Fruit fly (Drosophila melanogaster) ovary, adult (tissue): Measurements from ENCODE around the gene CG16957.
A peak's percentile ranks its signal among the peaks of the same experiment; 100 is the strongest.

ENCODE experiments used
- CG17801 ChIP-seq: fragments of 200-800 bp; optimal IDR thresholded peaks from 2 replicates; lab custom pipeline; 2019; ENCODE audit warnings: missing biosample characterization, mild to moderate bottlenecking, missing genetic modification characterization, moderate library complexity; ENCODE audit not compliant: partially characterized antibody

CG16957 gene

DNA sequence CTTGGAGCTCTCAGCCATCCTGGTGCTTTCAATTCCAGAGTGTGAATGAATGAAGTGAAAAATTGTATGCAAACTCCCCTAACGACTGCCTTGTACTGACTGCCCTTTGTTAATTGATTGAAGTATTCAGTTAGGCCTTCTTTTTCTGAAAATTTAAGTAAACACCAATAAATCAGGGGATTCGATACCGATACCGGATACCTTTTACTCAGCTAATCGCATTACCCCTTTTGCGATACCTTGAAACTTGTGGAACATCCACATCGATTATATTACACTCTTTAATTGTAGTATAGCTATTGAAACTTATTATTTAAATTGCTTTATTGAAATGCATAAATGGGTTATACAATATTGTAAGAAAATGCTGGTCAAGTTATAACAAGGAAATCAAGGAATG lies at the start of gene CG16957:
CG16957 (minus strand) TSS at position 101 of the 400 bp plus-strand sequence.
- TF ChIP-seq CG17801 (GFP tag; lab: Kevin White, UChicago) = no peak

DNA sequence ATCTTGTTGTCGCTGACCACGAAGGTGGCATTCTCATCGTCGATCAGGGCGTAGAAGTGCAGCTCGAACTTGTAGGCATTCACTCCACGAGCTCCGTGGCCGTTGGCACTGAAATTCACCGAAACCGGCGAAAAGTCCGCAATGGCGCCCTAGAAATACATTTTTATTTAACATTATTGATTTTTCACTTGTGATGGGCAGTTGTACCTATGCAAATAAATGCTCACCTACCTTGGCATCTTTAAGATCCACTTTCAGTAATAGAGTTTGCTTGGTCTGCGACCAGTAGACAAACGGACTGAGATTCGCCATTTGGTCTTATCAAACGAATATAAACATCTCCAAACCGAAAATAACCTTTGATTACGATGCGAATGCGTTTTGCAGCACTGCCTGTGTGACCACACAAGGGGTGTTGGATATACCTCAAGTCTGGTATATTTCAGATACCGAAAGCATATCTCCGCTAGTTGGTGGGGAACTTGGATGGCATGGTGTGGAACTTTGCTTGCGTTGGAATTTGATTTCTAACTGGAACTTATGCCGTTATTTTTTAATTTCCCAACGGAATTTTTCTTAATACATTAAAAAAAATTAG lies 49.4 kb upstream of the CG16957 start, which contains the start of gene Hacd2:
Hacd2 (minus strand) TSS at position 403 of the 598 bp plus-strand sequence.
- peak; percentile 21 for TF ChIP-seq CG17801 (GFP tag; lab: Kevin White, UChicago)

DNA sequence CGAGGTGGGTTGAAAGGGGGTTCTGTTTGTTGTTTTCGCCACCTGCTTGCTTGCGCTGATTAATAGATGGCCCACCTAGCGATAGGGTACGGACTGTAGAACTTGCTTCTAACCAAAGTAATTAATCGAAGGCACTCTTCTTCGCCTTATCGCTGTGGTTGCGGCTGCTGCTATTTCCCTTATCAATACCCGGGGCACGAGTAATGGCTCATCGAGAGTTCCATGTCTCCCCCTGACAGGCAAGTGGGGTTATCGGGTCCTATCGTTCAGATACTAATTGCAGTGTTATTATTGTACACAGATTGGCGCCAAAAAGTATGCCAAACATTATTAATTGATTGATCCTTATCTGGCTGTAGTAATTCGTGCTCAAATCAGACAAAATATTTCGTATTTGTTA lies 40.8 kb upstream of the CG16957 start:
- TF ChIP-seq CG17801 (GFP tag; lab: Kevin White, UChicago) = no peak

DNA sequence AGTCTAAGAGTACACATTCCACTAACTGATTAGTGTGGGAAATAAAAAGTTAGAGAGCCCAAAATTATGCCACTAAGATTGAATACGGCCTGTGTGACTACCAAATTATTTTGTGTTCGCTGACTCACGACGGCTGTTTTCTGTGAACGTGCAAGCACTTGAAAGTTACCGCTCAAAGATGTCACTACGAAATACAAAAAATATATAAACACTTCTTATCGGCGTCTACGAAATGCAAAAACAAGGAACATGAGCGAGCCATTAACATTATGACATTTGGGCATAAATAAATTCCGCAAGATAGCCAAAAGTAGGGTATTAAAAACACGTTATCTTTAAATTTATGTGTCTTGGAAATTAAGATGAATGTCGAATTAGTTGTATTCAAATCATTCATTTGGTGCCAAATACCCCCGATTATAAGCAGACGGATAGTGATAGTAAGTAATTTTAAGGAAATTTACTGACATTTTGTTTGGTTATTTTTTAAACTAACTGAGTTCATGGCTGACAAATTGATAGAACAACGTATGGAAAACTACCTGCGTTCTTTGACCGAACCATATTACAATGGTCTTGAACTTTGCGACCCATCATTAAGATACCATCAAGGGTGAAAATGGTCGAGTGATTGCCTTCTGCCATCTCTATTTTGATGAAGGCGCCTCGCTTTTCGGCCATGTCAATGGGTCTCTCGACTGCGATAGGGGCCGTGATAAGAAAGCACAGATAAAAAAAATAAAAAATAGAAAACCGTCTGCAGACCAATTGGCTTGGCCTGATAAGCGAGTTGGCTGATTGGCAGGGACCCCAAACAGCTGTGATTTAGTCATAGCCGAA lies 39.0 kb upstream of the CG16957 start, which contains the start of gene Tehao:
Tehao (plus strand) TSS at position 828 of the 840 bp plus-strand sequence.
- TF ChIP-seq CG17801 (GFP tag; lab: Kevin White, UChicago) = no peak

DNA sequence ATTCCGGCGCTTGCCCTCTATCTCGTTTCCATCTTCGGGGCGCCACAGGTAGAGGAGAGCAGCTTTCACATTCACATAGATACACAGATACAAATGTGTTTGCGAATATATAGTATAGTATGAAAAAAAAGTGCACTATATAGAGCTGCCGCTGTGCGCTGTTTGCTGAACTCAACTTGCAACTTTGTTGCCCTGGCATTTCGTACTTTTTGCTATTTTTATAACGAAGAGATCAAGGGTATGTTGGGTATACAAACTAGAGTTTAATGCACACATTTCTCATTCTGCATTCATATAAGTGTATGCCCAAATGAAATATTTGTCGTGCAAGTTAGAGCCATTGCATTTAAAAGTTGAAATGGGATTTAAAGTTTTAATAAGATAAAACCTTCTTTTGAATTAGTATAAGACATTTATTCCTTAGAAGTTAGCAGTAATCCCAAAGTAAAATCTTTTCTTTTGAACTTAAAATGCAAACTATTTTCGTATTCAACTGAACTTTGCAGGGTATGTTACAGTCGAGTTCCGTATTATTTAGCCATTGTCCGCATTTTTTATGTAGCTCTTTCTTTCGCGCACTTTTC lies 35.0 kb upstream of the CG16957 start:
- no peak for TF ChIP-seq CG17801 (GFP tag; lab: Kevin White, UChicago)

DNA sequence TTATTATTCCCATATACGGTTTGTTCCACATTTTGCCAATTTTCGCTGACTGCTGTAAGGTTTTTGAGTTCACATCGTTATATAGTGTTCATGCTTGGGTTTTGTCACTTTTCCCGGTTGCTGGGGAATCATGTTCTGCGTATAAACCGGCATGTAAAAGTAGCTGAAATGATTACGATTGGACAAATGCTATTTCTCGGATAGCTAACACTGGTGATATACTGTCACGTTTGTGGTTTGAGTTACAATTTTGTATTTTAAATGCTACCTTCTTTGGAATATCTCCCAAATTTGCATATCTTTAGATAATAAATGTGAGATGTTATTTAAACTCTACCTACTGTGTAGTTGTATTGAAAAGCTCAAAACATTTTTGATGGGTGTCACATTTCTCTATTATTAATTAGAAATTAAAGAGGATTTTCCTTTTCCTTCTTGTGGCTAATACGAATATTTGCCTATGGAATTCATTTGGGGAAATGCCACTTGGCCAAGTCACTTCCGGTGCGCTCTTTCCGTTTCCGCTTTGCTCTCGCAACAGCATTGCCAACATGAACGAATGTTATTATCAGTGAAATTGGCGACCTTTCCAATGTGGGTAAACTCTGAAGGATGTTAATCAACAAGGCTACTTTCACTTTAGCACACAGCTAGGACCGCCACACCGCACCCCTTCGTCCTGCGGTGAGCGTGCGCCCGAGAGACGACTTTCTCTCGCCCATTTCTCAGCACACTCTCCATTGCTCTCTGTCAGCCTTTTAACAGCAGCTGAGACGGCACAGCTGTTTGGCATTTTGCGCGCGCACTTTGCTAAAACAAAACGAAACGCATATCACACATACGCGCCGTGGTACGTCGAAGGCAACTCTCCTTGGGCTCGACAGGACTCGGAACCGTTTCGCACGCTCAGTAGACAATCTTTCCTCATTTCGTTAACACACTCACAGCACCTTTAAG lies 18.8 kb upstream of the CG16957 start, which contains the start of the genes CG16956, CG42784 and CG43850:
CG16956 (minus strand) TSS at position 51 of the 957 bp plus-strand sequence.
CG42784 (plus strand) TSS at position 907 of the 957 bp plus-strand sequence.
CG43850 (plus strand) TSS at position 907 of the 957 bp plus-strand sequence.
- no peak for TF ChIP-seq CG17801 (GFP tag; lab: Kevin White, UChicago)

DNA sequence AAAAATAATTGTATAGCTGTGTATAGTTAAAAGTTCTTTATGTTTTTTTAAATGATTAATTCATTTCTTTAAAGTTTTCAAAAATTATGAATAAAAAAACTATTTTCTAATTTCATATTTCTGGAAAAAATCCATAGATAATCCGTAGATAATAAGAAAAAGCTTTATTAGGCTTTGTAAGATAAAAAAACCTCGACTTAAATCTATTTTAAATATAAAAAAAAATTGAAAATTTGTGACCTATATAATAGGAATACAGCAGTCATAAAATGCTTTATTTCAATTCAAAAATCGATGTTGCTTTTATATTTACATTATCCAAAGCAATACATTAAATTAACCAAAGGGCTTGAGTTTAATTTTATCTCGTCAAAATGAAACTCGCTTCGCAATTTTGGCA lies 16.2 kb upstream of the CG16957 start, which contains the start of gene Flad2:
Flad2 (plus strand) TSS at position 301 of the 400 bp plus-strand sequence.
- TF ChIP-seq CG17801 (GFP tag; lab: Kevin White, UChicago) = no peak

DNA sequence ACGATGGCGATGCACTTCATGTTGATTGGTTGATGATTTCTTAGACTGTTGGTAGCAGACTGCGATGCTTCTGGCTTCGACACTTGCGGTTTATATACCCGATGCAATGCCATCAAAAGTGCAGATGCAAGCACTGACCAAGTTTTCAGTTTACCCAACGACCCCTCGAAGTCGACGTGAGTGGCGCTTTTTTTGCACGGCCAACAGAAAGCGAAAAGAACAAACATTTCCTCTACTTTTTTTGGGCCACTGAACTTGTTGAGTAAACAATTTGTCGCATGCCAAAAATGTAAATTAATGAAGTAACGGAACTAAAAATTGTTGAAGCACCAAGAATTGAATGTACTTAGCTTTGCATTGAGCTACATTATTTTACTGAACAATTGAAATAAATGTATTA lies 15.6 kb upstream of the CG16957 start, which contains the start of gene Vm34Ca:
Vm34Ca (minus strand) TSS at position 66 of the 400 bp plus-strand sequence.
- TF ChIP-seq CG17801 (GFP tag; lab: Kevin White, UChicago) = peak; percentile 68

DNA sequence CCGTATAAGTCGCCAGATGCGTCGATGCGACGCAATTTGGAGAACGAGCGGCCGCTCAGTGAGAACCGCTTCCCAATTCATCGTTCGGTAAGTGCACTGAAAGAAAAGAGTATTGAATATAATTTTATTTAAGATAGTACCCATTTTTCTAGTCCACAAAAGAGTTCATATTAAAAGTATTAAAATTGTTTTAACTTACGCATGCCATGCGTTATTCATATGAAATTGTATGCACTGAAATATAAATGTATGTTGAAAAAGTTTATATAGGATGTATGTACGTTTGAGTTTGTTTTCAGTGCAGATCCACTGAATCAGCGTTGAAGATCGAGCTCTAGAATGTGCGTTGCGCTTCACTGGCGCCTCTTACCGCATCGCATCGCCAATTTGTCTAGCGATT lies 3.6 kb upstream of the CG16957 start:
- peak; percentile 75 for TF ChIP-seq CG17801 (GFP tag; lab: Kevin White, UChicago)

DNA sequence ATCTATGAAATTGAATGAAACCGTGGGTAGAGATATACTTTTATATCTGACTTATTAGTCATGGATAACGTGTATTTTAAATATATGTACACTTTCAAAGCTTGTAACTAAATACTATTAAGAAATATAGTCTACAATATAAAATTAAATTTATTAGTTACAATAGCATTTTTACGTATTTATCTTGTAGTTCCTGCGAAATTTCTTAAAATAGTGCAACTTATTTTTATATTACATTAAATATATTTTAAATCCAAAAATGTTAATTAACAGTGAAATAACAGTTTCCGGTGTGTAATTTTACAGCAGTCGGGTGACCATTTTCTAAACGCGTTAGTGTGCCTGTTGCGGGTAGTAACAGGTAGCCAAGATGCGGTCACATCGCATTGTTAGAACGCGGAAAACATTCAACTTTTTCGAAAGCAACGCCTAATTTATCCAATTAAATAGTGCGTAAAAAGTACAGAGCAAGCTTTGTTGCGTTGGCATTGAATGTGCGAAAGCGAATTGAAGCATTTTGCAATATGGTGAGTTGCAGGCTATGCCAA lies 2.7 kb upstream of the CG16957 start, which contains the start of the genes CG10859 and CG7110:
CG10859 (minus strand) TSS at position 51 of the 548 bp plus-strand sequence.
CG7110 (plus strand) TSS at position 378 of the 548 bp plus-strand sequence.
- TF ChIP-seq CG17801 (GFP tag; lab: Kevin White, UChicago) = peak; percentile 89

DNA sequence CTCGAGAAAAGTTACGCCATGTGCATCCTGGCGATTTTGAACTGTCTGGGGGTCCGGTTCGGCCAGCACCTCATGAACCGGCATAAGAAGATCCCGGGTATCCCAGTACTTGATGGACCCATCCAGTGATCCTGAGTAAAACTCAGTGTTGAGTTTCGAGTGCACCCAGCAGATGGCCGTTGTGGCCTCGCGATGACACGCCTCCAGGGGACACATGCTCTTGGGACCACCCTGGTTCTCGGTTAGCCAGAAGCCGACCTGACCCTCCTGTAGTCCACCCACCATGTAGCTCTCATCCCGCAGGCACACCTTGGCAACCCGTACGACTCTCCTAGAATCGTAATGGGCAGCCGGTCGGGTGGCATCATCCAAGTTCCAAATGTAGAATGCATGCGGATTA lies 1.4 kb upstream of the CG16957 start:
- no peak for TF ChIP-seq CG17801 (GFP tag; lab: Kevin White, UChicago)

DNA sequence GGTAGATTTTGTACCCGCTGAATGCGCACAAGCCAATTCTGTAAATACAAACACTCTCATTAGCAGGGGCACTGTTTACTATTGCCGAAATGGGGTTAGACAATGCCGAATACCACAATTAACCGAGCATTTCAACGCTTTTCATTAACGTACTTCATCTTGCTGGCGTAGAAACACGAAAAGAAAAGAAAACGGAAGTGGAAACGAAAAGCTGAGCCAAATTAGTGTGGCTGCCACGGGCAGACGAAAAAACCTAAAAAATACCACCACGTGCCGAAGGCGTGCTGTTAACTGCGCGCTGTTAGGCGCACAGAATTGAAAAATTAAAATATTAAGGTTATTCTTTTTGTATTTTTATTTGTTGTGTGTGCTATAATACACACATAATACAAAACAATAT lies 1.1 kb downstream of the CG16957 start, which contains the start of gene RpL24:
RpL24 (minus strand) TSS at position 229 of the 400 bp plus-strand sequence.
- TF ChIP-seq CG17801 (GFP tag; lab: Kevin White, UChicago) = peak; percentile 98

DNA sequence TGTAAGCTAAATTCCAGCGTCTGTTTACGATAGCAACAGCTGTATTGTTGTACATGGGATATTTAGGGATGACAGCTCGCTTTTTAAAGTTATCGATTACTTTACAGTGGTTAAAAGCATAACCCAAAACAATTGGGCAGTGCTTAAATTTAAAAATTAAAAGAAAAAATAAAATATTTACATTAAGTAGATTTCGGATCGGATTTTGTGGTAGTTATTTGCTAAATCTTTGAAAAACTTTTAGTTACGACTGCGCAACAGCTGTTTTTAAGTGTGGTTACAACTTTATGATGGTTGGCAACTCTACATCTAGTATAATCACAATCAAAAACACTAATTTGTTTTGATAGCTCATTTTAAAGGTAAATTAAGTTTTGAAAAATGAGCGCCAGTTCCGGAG lies 8.7 kb downstream of the CG16957 start, which contains the start of the genes Ing5 and CG7099:
Ing5 (minus strand) TSS at position 58 of the 400 bp plus-strand sequence.
CG7099 (plus strand) TSS at position 317 of the 400 bp plus-strand sequence.
- TF ChIP-seq CG17801 (GFP tag; lab: Kevin White, UChicago) = peak; percentile 99
